Worm (Caenorhabditis elegans) whole organism, mixed stage, embryonic: Measurements from ENCODE around the gene ncx-6.

ENCODE experiments used
- M03D4.4 ChIP-seq: sonication (generic microtip); optimal IDR thresholded peaks from 2 replicates; lab custom pipeline; 2017; ENCODE audit warnings: mild to moderate bottlenecking, missing genetic modification characterization, missing compliant biosample characterization
- bed-3 ChIP-seq: fragments of 200-800 bp; sonication (Bioruptor generic); optimal IDR thresholded peaks from 3 replicates; lab custom pipeline; 2018; ENCODE audit warnings: mild to moderate bottlenecking, missing genetic modification characterization, moderate library complexity, missing compliant biosample characterization
- blmp-1 ChIP-seq: fragments of 150-350 bp; optimal IDR thresholded peaks from 2 replicates; lab custom pipeline; 2014; ENCODE audit warnings: missing biosample characterization, missing genetic modification characterization
- ceh-39 ChIP-seq: fragments of 150-350 bp; optimal IDR thresholded peaks from 2 replicates; lab custom pipeline; 2014; ENCODE audit warnings: missing biosample characterization, missing genetic modification characterization
- ceh-43 ChIP-seq: fragments of 200-800 bp; sonication (Bioruptor generic); optimal IDR thresholded peaks from 2 replicates; lab custom pipeline; 2018; ENCODE audit warnings: mild to moderate bottlenecking, missing genetic modification characterization, moderate library complexity, missing compliant biosample characterization
- ceh-83 ChIP-seq: fragments of 200-800 bp; sonication (Bioruptor generic); optimal IDR thresholded peaks from 2 replicates; lab custom pipeline; 2018; ENCODE audit warnings: mild to moderate bottlenecking, missing genetic modification characterization, missing compliant biosample characterization
- ces-1 ChIP-seq: fragments of 150-350 bp; optimal IDR thresholded peaks from 2 replicates; lab custom pipeline; 2014; ENCODE audit warnings: missing biosample characterization, missing genetic modification reagents, missing genetic modification characterization
- cnd-1 ChIP-seq: fragments of 200-800 bp; sonication (Bioruptor generic); optimal IDR thresholded peaks from 2 replicates; lab custom pipeline; 2018; ENCODE audit warnings: mild to moderate bottlenecking, missing genetic modification characterization, missing compliant biosample characterization
- drap-1 ChIP-seq: fragments of 200-800 bp; sonication (Bioruptor generic); optimal IDR thresholded peaks from 3 replicates; lab custom pipeline; 2018; ENCODE audit warnings: mild to moderate bottlenecking, missing genetic modification characterization, missing compliant biosample characterization
- elt-1 ChIP-seq: sonication (generic microtip); optimal IDR thresholded peaks from 2 replicates; lab custom pipeline; 2017; ENCODE audit warnings: missing genetic modification characterization, mild to moderate bottlenecking, missing compliant biosample characterization, antibody characterized with exemption, moderate library complexity, borderline replicate concordance; ENCODE audit not compliant: insufficient read depth
- elt-3 ChIP-seq: fragments of 150-350 bp; optimal IDR thresholded peaks from 2 replicates; lab custom pipeline; 2014; ENCODE audit warnings: missing biosample characterization, missing genetic modification characterization
- flh-1 ChIP-seq: fragments of 200-800 bp; sonication (Bioruptor generic); optimal IDR thresholded peaks from 2 replicates; lab custom pipeline; 2018; ENCODE audit warnings: mild to moderate bottlenecking, missing genetic modification characterization, moderate library complexity, missing compliant biosample characterization
- ham-2 ChIP-seq: fragments of 200-800 bp; sonication (Bioruptor generic); optimal IDR thresholded peaks from 2 replicates; lab custom pipeline; 2018; ENCODE audit warnings: mild to moderate bottlenecking, missing genetic modification characterization, missing compliant biosample characterization
- hlh-1 ChIP-seq: fragments of 150-350 bp; optimal IDR thresholded peaks from 2 replicates; lab custom pipeline; 2014; ENCODE audit warnings: missing biosample characterization, missing genetic modification reagents, missing genetic modification characterization
- lin-13 ChIP-seq: fragments of 150-350 bp; optimal IDR thresholded peaks from 2 replicates; lab custom pipeline; 2014; ENCODE audit warnings: missing biosample characterization, missing genetic modification characterization
- lin-32 ChIP-seq: fragments of 200-800 bp; sonication (Bioruptor generic); optimal IDR thresholded peaks from 2 replicates; lab custom pipeline; 2018; ENCODE audit warnings: mild to moderate bottlenecking, missing genetic modification characterization, missing compliant biosample characterization
- lsy-2 ChIP-seq: fragments of 150-350 bp; optimal IDR thresholded peaks from 2 replicates; lab custom pipeline; 2014; ENCODE audit warnings: missing biosample characterization, missing genetic modification characterization
- mab-5 ChIP-seq: fragments of 150-350 bp; optimal IDR thresholded peaks from 2 replicates; lab custom pipeline; 2014; ENCODE audit warnings: missing biosample characterization, missing genetic modification characterization
- mep-1 ChIP-seq: fragments of 150-350 bp; optimal IDR thresholded peaks from 2 replicates; lab custom pipeline; 2017; ENCODE audit warnings: missing biosample characterization, missing genetic modification reagents, missing genetic modification characterization, inconsistent platforms
- mls-2 ChIP-seq: sonication (generic microtip); optimal IDR thresholded peaks from 2 replicates; lab custom pipeline; 2016; ENCODE audit warnings: mild to moderate bottlenecking, missing genetic modification characterization, moderate library complexity, missing compliant biosample characterization
- nhr-12 ChIP-seq: fragments of 150-350 bp; optimal IDR thresholded peaks from 2 replicates; lab custom pipeline; 2014; ENCODE audit warnings: missing biosample characterization, missing genetic modification characterization
- nhr-2 ChIP-seq: fragments of 150-350 bp; optimal IDR thresholded peaks from 2 replicates; lab custom pipeline; 2014; ENCODE audit warnings: missing biosample characterization, missing genetic modification characterization
- nhr-237 ChIP-seq: fragments of 150-350 bp; optimal IDR thresholded peaks from 2 replicates; lab custom pipeline; 2014; ENCODE audit warnings: missing biosample characterization, missing genetic modification characterization
- nhr-28 ChIP-seq: fragments of 150-350 bp; optimal IDR thresholded peaks from 2 replicates; lab custom pipeline; 2014; ENCODE audit warnings: missing biosample characterization, missing genetic modification characterization
- nhr-76 ChIP-seq: sonication (generic microtip); optimal IDR thresholded peaks from 2 replicates; lab custom pipeline; 2017; ENCODE audit warnings: missing biosample characterization, missing genetic modification characterization
- pha-4 ChIP-seq: fragments of 150-350 bp; optimal IDR thresholded peaks from 2 replicates; lab custom pipeline; 2018; ENCODE audit warnings: missing biosample characterization, missing genetic modification reagents, missing genetic modification characterization
- sem-2 ChIP-seq: fragments of 200-800 bp; sonication (Bioruptor generic); optimal IDR thresholded peaks from 2 replicates; lab custom pipeline; 2018; ENCODE audit warnings: mild to moderate bottlenecking, missing genetic modification characterization, missing compliant biosample characterization
- snpc-4 ChIP-seq: fragments of 150-350 bp; optimal IDR thresholded peaks from 2 replicates; lab custom pipeline; 2014; ENCODE audit warnings: missing biosample characterization, missing genetic modification characterization
- sptf-1 ChIP-seq: sonication (generic microtip); optimal IDR thresholded peaks from 2 replicates; lab custom pipeline; 2017; ENCODE audit warnings: mild to moderate bottlenecking, missing genetic modification characterization, moderate library complexity, missing compliant biosample characterization
- tbx-8 ChIP-seq: fragments of 200-800 bp; sonication (Bioruptor generic); optimal IDR thresholded peaks from 2 replicates; lab custom pipeline; 2018; ENCODE audit warnings: mild to moderate bottlenecking, missing genetic modification characterization, moderate library complexity, missing compliant biosample characterization
- unc-120 ChIP-seq: sonication (generic microtip); optimal IDR thresholded peaks from 2 replicates; lab custom pipeline; 2017; ENCODE audit warnings: missing genetic modification characterization, missing compliant biosample characterization; ENCODE audit not compliant: poor library complexity, severe bottlenecking
- unc-39 ChIP-seq: fragments of 150-350 bp; optimal IDR thresholded peaks from 2 replicates; lab custom pipeline; 2014; ENCODE audit warnings: missing biosample characterization, missing genetic modification characterization
- unc-62 ChIP-seq: fragments of 150-350 bp; optimal IDR thresholded peaks from 2 replicates; lab custom pipeline; 2014; ENCODE audit warnings: missing biosample characterization, missing genetic modification reagents, missing genetic modification characterization
- zip-8 ChIP-seq: fragments of 150-350 bp; optimal IDR thresholded peaks from 2 replicates; lab custom pipeline; 2014; ENCODE audit warnings: missing biosample characterization, missing genetic modification characterization
- ztf-11 ChIP-seq: fragments of 150-350 bp; optimal IDR thresholded peaks from 2 replicates; lab custom pipeline; 2014; ENCODE audit warnings: missing biosample characterization, missing genetic modification characterization

ncx-6 gene

DNA sequence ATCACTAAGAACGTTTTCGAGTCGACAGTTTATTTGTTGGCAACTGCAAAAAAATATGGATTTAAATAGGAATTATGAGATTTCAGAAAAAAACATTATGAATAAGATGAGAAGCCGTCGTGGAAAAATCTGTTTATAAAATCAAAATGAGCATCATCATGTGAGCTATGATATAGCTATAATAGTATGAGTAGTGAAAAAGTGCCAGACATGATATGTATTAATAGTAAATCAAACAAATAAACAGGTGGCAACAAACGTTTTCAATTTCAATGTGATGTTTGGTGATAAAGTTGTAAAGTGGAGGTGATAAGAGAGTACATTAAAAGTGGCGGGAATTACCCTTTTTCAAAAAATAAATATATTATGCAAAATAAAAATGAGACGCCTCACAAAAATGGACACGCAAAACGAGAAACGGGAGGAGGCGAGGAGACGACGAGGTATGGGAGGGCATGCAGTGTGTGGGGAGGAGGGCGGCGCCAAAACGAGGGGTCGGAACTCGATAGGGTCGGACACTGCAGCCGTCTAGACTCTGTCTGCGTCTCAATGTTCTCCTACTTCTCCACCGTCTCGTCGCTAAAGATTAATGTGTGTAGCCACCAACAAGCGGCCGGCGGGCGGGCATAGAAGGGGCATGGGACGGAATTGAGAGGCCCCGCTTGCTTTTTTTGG lies 46.0 kb downstream of the ncx-6 start, which contains the start of gene C07A9.9:
C07A9.9 (minus strand) TSS at position 51 of the 675 bp plus-strand sequence.
- peak; percentile 98 for TF ChIP-seq ham-2 (GFP tag; lab: Kevin White, UChicago)
- no peak for TF ChIP-seq blmp-1
- TF ChIP-seq snpc-4, result no peak
- no peak for TF ChIP-seq mep-1 (tag; lab: Kevin White, UChicago)
- TF ChIP-seq lin-13 (tag; lab: Kevin White, UChicago), result peak; percentile 20
- TF ChIP-seq nhr-2 (tag; lab: Kevin White, UChicago), result no peak
- no peak for TF ChIP-seq ztf-11 (tag; lab: Kevin White, UChicago)
- no peak for TF ChIP-seq sem-2 (GFP tag; lab: Kevin White, UChicago)
- TF ChIP-seq ces-1, result peak; percentile 19
- no peak for TF ChIP-seq ceh-83 (GFP tag; lab: Kevin White, UChicago)
- TF ChIP-seq ceh-43, result no peak
- TF ChIP-seq zip-8 (tag; lab: Kevin White, UChicago), result no peak
- no peak for TF ChIP-seq tbx-8 (GFP tag; lab: Kevin White, UChicago)
- peak; percentile 35 for TF ChIP-seq elt-1 (tag; lab: Kevin White, UChicago)
- peak; percentile 84 for TF ChIP-seq unc-120 (tag; lab: Kevin White, UChicago)
- TF ChIP-seq lin-32 (GFP tag; lab: Kevin White, UChicago), result no peak
- peak; percentile 38 for TF ChIP-seq lsy-2 (tag; lab: Kevin White, UChicago)
- no peak for TF ChIP-seq elt-3
- no peak for TF ChIP-seq bed-3
- TF ChIP-seq mab-5 (tag; lab: Kevin White, UChicago), result no peak
- no peak for TF ChIP-seq flh-1 (GFP tag; lab: Kevin White, UChicago)
- no peak for TF ChIP-seq nhr-12 (tag; lab: Kevin White, UChicago)
- TF ChIP-seq M03D4.4 (tag; lab: Kevin White, UChicago), result peak; percentile 50
- no peak for TF ChIP-seq hlh-1 (tag; lab: Kevin White, UChicago)
- no peak for TF ChIP-seq nhr-28
- TF ChIP-seq pha-4, result no peak
- TF ChIP-seq ceh-39 (tag; lab: Kevin White, UChicago), result no peak
- TF ChIP-seq mls-2 (tag; lab: Kevin White, UChicago), result peak; percentile 54
- peak; percentile 20 for TF ChIP-seq unc-62 (GFP tag; lab: Kevin White, UChicago)
- TF ChIP-seq sptf-1, result peak; percentile 75
- TF ChIP-seq nhr-76 (tag; lab: Kevin White, UChicago), result no peak
- TF ChIP-seq unc-39, result no peak
- TF ChIP-seq drap-1 (GFP tag; lab: Kevin White, UChicago), result no peak
- TF ChIP-seq nhr-237 (tag; lab: Kevin White, UChicago), result peak; percentile 20
- TF ChIP-seq cnd-1, result no peak

DNA sequence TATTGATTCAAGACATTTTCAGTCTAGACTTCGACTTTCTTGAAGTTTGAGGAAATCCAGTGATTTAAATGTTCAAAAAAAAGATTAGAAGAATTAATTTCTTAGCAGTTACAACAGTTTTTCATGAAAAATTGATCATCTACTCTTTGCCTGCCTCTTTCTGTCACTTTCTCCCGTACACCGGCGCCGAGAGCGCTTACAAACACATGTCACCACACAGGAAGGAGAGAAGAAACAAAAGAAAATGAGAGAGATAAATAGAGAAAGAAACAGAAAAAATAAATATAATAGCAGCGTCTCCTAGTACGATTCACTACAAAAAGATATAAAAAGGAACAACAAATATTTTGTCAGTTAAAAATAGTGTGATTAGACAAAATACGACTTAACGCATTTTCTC lies 47.1 kb downstream of the ncx-6 start:
- TF ChIP-seq snpc-4 (no peak), flh-1 (GFP tag; lab: Kevin White, UChicago) (no peak), mep-1 (tag; lab: Kevin White, UChicago) (peak; percentile 18), mls-2 (tag; lab: Kevin White, UChicago) (no peak), lsy-2 (tag; lab: Kevin White, UChicago) (no peak), lin-13 (tag; lab: Kevin White, UChicago) (no peak), unc-120 (tag; lab: Kevin White, UChicago) (peak; percentile 14), mab-5 (tag; lab: Kevin White, UChicago) (no peak), unc-62 (GFP tag; lab: Kevin White, UChicago) (peak; percentile 66), nhr-28 (no peak), zip-8 (tag; lab: Kevin White, UChicago) (no peak), ceh-39 (tag; lab: Kevin White, UChicago) (no peak), cnd-1 (no peak), nhr-76 (tag; lab: Kevin White, UChicago) (no peak), nhr-237 (tag; lab: Kevin White, UChicago) (no peak), elt-3 (no peak), unc-39 (no peak)

DNA sequence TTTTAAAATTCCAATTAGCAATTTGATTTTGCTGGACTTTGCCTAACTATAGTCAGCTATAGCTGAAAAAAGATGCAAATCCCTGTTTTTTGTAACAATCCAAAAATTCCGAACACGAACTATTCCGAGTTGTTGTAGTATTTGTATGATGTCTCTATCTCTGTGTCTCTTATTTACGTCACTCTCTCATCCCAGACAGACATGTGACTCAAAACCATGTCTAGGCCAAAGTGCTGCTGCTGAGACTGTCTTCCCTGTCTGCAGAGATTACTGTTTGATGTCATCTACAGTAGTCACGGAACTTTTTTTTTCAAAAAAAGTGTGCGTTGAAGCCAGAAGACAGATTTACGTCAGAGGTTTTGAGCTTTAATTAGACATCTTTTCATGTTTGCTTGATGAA lies 47.5 kb downstream of the ncx-6 start:
- TF ChIP-seq lsy-2 (tag; lab: Kevin White, UChicago), result no peak
- TF ChIP-seq ces-1, result no peak
- TF ChIP-seq pha-4, result no peak
